Worm (Caenorhabditis elegans) whole organism, young adult: Measurements from ENCODE around the gene Y54E2A.9.

Experiments used
- B0261.1 ChIP-seq: sonication (generic microtip); optimal IDR thresholded peaks from 2 replicates; lab custom pipeline; 2016; ENCODE audit warnings: mild to moderate bottlenecking, missing genetic modification characterization, moderate library complexity, missing compliant biosample characterization
- C17E4.6 ChIP-seq: fragments of 200-800 bp; sonication (Bioruptor generic); IDR thresholded peaks from 2 replicates; pipeline ENCODE4 v1.3.6; 2022; ENCODE audit warnings: missing genetic modification reagents, missing genetic modification characterization, missing compliant biosample characterization
- F10E7.11 ChIP-seq: sonication (generic microtip); optimal IDR thresholded peaks from 2 replicates; lab custom pipeline; 2017; ENCODE audit warnings: mild to moderate bottlenecking, missing genetic modification characterization, moderate library complexity, missing compliant biosample characterization
- F33H1.4 ChIP-seq: fragments of 200-800 bp; sonication (Bioruptor generic); IDR thresholded peaks from 2 replicates; pipeline ENCODE4 v1.3.6; 2022; ENCODE audit warnings: missing genetic modification reagents, missing genetic modification characterization, missing compliant biosample characterization
- F37B4.10 ChIP-seq: fragments of 200-800 bp; sonication (Bioruptor generic); IDR thresholded peaks from 2 replicates; pipeline ENCODE4 v1.3.6; 2022; ENCODE audit warnings: missing genetic modification characterization, missing compliant biosample characterization
- F55B11.4 ChIP-seq: sonication (generic microtip); optimal IDR thresholded peaks from 2 replicates; lab custom pipeline; 2016; ENCODE audit warnings: missing compliant biosample characterization, missing genetic modification characterization, borderline replicate concordance; ENCODE audit not compliant: insufficient read depth
- K12H6.12 ChIP-seq: fragments of 200-800 bp; sonication (Bioruptor generic); optimal IDR thresholded peaks from 2 replicates; lab custom pipeline; 2018; ENCODE audit warnings: mild to moderate bottlenecking, missing genetic modification characterization, missing compliant biosample characterization
- T07F8.4 ChIP-seq: sonication (generic microtip); optimal IDR thresholded peaks from 2 replicates; lab custom pipeline; 2016; ENCODE audit warnings: mild to moderate bottlenecking, missing genetic modification characterization, moderate library complexity, missing compliant biosample characterization
- Y53F4B.3 ChIP-seq: fragments of 200-800 bp; sonication (Bioruptor generic); IDR thresholded peaks from 2 replicates; pipeline ENCODE4 v1.3.6; 2022; ENCODE audit warnings: missing genetic modification reagents, missing genetic modification characterization, missing compliant biosample characterization
- Y67H2A.10 ChIP-seq: fragments of 200-800 bp; sonication (Bioruptor generic); conservative IDR thresholded peaks from 2 replicates; pipeline ENCODE4 v1.3.6; 2022; ENCODE audit warnings: missing genetic modification reagents, missing genetic modification characterization, missing compliant biosample characterization
- Y95B8A.8 ChIP-seq: fragments of 200-800 bp; sonication (Bioruptor generic); IDR thresholded peaks from 2 replicates; pipeline ENCODE4 v1.3.6; 2022; ENCODE audit warnings: missing genetic modification reagents, missing genetic modification characterization, missing compliant biosample characterization
- aptf-3 ChIP-seq: fragments of 200-800 bp; sonication (Bioruptor generic); IDR thresholded peaks from 2 replicates; pipeline ENCODE4 v1.3.6; 2022; ENCODE audit warnings: missing genetic modification characterization, missing compliant biosample characterization
- athp-1 ChIP-seq: sonication (generic microtip); optimal IDR thresholded peaks from 2 replicates; lab custom pipeline; 2017; ENCODE audit warnings: mild to moderate bottlenecking, missing genetic modification characterization, missing compliant biosample characterization
- attf-3 ChIP-seq: fragments of 200-800 bp; sonication (Bioruptor generic); conservative IDR thresholded peaks from 2 replicates; pipeline ENCODE4 v1.3.6; 2022; ENCODE audit warnings: missing genetic modification reagents, missing genetic modification characterization, missing compliant biosample characterization
- attf-5 ChIP-seq: fragments of 200-800 bp; sonication (Bioruptor generic); optimal IDR thresholded peaks from 2 replicates; lab custom pipeline; 2018; ENCODE audit warnings: mild to moderate bottlenecking, missing genetic modification characterization, missing compliant biosample characterization
- bed-1 ChIP-seq: fragments of 200-800 bp; sonication (Bioruptor generic); IDR thresholded peaks from 2 replicates; pipeline ENCODE4 v1.3.6; 2022; ENCODE audit warnings: missing genetic modification reagents, missing genetic modification characterization, missing compliant biosample characterization
- ceh-100 ChIP-seq: fragments of 200-800 bp; sonication (Bioruptor generic); IDR thresholded peaks from 2 replicates; pipeline ENCODE4 v1.3.6; 2022; ENCODE audit warnings: missing genetic modification reagents, missing genetic modification characterization, missing compliant biosample characterization
- ceh-79 ChIP-seq: sonication (generic microtip); optimal IDR thresholded peaks from 2 replicates; lab custom pipeline; 2017; ENCODE audit warnings: mild to moderate bottlenecking, missing genetic modification characterization, missing compliant biosample characterization
- ceh-91 ChIP-seq: fragments of 200-800 bp; sonication (Bioruptor generic); IDR thresholded peaks from 2 replicates; pipeline ENCODE4 v1.3.6; 2022; ENCODE audit warnings: missing genetic modification reagents, missing genetic modification characterization, missing compliant biosample characterization
- dpl-1 ChIP-seq: fragments of 150-350 bp; optimal IDR thresholded peaks from 2 replicates; lab custom pipeline; 2014; ENCODE audit warnings: missing biosample characterization, missing genetic modification reagents, missing genetic modification characterization
- efl-1 ChIP-seq: fragments of 150-350 bp; optimal IDR thresholded peaks from 2 replicates; lab custom pipeline; 2014; ENCODE audit warnings: missing biosample characterization, missing genetic modification reagents, missing genetic modification characterization
- egl-18 ChIP-seq: fragments of 200-800 bp; sonication (Bioruptor generic); IDR thresholded peaks from 2 replicates; pipeline ENCODE4 v1.3.6; 2022; ENCODE audit warnings: missing genetic modification reagents, missing genetic modification characterization, missing compliant biosample characterization
- egrh-3 ChIP-seq: fragments of 200-800 bp; sonication (Bioruptor generic); IDR thresholded peaks from 2 replicates; pipeline ENCODE4 v1.3.6; 2022; ENCODE audit warnings: missing genetic modification reagents, missing genetic modification characterization, missing compliant biosample characterization
- gei-17 ChIP-seq: fragments of 200-800 bp; sonication (Bioruptor generic); optimal IDR thresholded peaks from 2 replicates; lab custom pipeline; 2018; ENCODE audit warnings: mild to moderate bottlenecking, missing genetic modification characterization, missing compliant biosample characterization
- hlh-12 ChIP-seq: sonication (generic microtip); optimal IDR thresholded peaks from 2 replicates; lab custom pipeline; 2016; ENCODE audit warnings: missing genetic modification characterization, missing compliant biosample characterization
- lag-1 ChIP-seq: fragments of 200-800 bp; sonication (Bioruptor generic); IDR thresholded peaks from 2 replicates; pipeline ENCODE4 v1.3.6; 2022; ENCODE audit warnings: missing genetic modification reagents, missing genetic modification characterization, missing compliant biosample characterization
- let-607 ChIP-seq, 2 experiments: fragments of 200-800 bp in 1 of 2; sonication (Bioruptor generic) in 1 of 2; sonication (generic microtip) in 1 of 2; optimal IDR thresholded peaks; 2 replicates each; lab custom pipeline; 2016 to 2018; ENCODE audit warnings: mild to moderate bottlenecking in 2 of 2, missing compliant biosample characterization in 2 of 2, missing genetic modification characterization in 2 of 2, moderate library complexity in 2 of 2, missing genotype in 1 of 2
- lin-35 ChIP-seq, 3 experiments: fragments of 150-350 bp in 2 of 3; sonication (generic microtip) in 1 of 3; optimal IDR thresholded peaks; 2 replicates each; lab custom pipeline; 2014 to 2018; ENCODE audit warnings: missing biosample characterization in 3 of 3, missing genetic modification characterization in 3 of 3, missing genetic modification reagents in 3 of 3
- lin-54 ChIP-seq: fragments of 200-800 bp; sonication (Bioruptor generic); optimal IDR thresholded peaks from 2 replicates; lab custom pipeline; 2018; ENCODE audit warnings: mild to moderate bottlenecking, missing genetic modification characterization, missing compliant biosample characterization
- nhr-179 ChIP-seq: sonication (generic microtip); optimal IDR thresholded peaks from 2 replicates; lab custom pipeline; 2016; ENCODE audit warnings: mild to moderate bottlenecking, missing genetic modification characterization, missing compliant biosample characterization
- nhr-80 ChIP-seq: sonication (generic microtip); optimal IDR thresholded peaks from 2 replicates; lab custom pipeline; 2016; ENCODE audit warnings: missing genetic modification characterization, missing compliant biosample characterization
- pbrm-1 ChIP-seq: fragments of 200-800 bp; sonication (Bioruptor generic); IDR thresholded peaks from 2 replicates; pipeline ENCODE4 v1.3.6; 2022; ENCODE audit warnings: missing genetic modification reagents, missing genetic modification characterization, missing compliant biosample characterization
- rcor-1 ChIP-seq: fragments of 200-800 bp; sonication (Bioruptor generic); IDR thresholded peaks from 2 replicates; pipeline ENCODE4 v1.3.6; 2022; ENCODE audit warnings: missing genetic modification reagents, missing genetic modification characterization, missing compliant biosample characterization
- snpc-1.1 ChIP-seq: sonication (generic microtip); optimal IDR thresholded peaks from 2 replicates; lab custom pipeline; 2017; ENCODE audit warnings: missing genetic modification characterization, mild to moderate bottlenecking, missing compliant biosample characterization, antibody characterized with exemption, moderate library complexity, missing genotype, missing genetic modification reagents; ENCODE audit not compliant: insufficient read depth
- snpc-1.3 ChIP-seq: sonication (generic microtip); optimal IDR thresholded peaks from 2 replicates; lab custom pipeline; 2017; ENCODE audit warnings: missing genetic modification characterization, mild to moderate bottlenecking, missing compliant biosample characterization, antibody characterized with exemption, moderate library complexity, missing genotype, missing genetic modification reagents; ENCODE audit not compliant: insufficient read depth
- snpc-3.4 ChIP-seq: sonication (generic microtip); optimal IDR thresholded peaks from 2 replicates; lab custom pipeline; 2017; ENCODE audit warnings: missing genetic modification characterization, mild to moderate bottlenecking, missing compliant biosample characterization, antibody characterized with exemption, moderate library complexity, missing genotype, missing genetic modification reagents
- somi-1 ChIP-seq: fragments of 200-800 bp; sonication (Bioruptor generic); optimal IDR thresholded peaks from 2 replicates; lab custom pipeline; 2018; ENCODE audit warnings: mild to moderate bottlenecking, missing genetic modification characterization, missing compliant biosample characterization
- sptf-2 ChIP-seq: fragments of 200-800 bp; sonication (Bioruptor generic); optimal IDR thresholded peaks from 2 replicates; lab custom pipeline; 2018; ENCODE audit warnings: mild to moderate bottlenecking, missing genetic modification characterization, missing compliant biosample characterization
- tbp1 ChIP-seq: fragments of 200-800 bp; sonication (Bioruptor generic); optimal IDR thresholded peaks from 2 replicates; lab custom pipeline; 2018; ENCODE audit warnings: mild to moderate bottlenecking, missing genetic modification characterization, missing compliant biosample characterization
- unc-130 ChIP-seq: sonication (generic microtip); optimal IDR thresholded peaks from 2 replicates; lab custom pipeline; 2016; ENCODE audit warnings: missing genetic modification reagents, missing genetic modification characterization, missing compliant biosample characterization
- xnd-1 ChIP-seq: sonication (generic microtip); optimal IDR thresholded peaks from 2 replicates; lab custom pipeline; 2016; ENCODE audit warnings: missing genotype, missing genetic modification reagents, missing genetic modification characterization, missing compliant biosample characterization
- zfh-2 ChIP-seq: fragments of 200-800 bp; sonication (Bioruptor generic); conservative IDR thresholded peaks from 2 replicates; pipeline ENCODE4 v1.3.6; 2022; ENCODE audit warnings: missing genetic modification reagents, missing genetic modification characterization, missing compliant biosample characterization
- ztf-28 ChIP-seq: fragments of 200-800 bp; sonication (Bioruptor generic); IDR thresholded peaks from 2 replicates; pipeline ENCODE4 v1.3.6; 2022; ENCODE audit warnings: missing genetic modification reagents, missing genetic modification characterization, missing compliant biosample characterization
- ztf-6 ChIP-seq: fragments of 200-800 bp; sonication (Bioruptor generic); IDR thresholded peaks from 2 replicates; pipeline ENCODE4 v1.3.6; 2022; ENCODE audit warnings: missing genetic modification reagents, missing genetic modification characterization, missing compliant biosample characterization

The Y54E2A.9 gene

ce11 chrII:14785906-14786305 lies at the start of gene Y54E2A.9:
TSS of gene Y54E2A.9 (minus strand) at chrII:14786006.
- TF ChIP-seq T07F8.4 (tag; lab: Kevin White, UChicago) (no peak), F37B4.10 (GFP tag; lab: Robert Waterston, UW) (no peak), nhr-179 (no peak), xnd-1 (no peak), ztf-6 (GFP tag; lab: Robert Waterston, UW) (no peak), unc-130 (no peak), snpc-1.3 (no peak), efl-1 (GFP tag; lab: Kevin White, UChicago) (no peak), lag-1 (GFP tag; lab: Robert Waterston, UW) (no peak), tbp1 (no peak), Y95B8A.8 (GFP tag; lab: Robert Waterston, UW) (no peak), K12H6.12 (no peak), let-607 (tag; optimal IDR thresholded peaks at IDR 0.05; lab: Kevin White, UChicago) (no peak), Y67H2A.10 (GFP tag; lab: Robert Waterston, UW) (no peak), F33H1.4 (GFP tag; lab: Robert Waterston, UW) (no peak), lin-35 (GFP tag; optimal IDR thresholded peaks at IDR 0.05; lab: Kevin White, UChicago) (no peak)

DNA sequence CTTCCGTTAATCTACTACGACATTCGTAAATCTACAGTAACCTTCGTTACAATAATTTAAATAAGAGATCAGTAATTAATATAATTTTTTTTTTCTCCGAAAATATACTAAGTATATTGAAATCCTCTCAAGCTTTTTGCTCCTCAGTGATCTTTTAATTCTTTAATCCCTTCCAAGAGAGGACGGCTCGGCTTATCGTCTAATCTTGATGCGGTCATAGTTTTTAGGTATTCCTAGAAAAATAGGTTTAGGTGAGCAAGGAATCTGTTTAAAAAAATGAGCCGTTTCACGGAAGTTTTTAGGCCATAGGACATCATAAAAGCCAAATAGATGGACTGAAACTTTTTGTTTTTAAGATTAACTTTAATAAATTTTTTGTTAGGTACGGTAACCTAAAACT lies 46.2 kb upstream of the Y54E2A.9 start:
- TF ChIP-seq ztf-28 (GFP tag; lab: Robert Waterston, UW) (no peak), nhr-80 (no peak), pbrm-1 (no peak), K12H6.12 (no peak), tbp1 (no peak), aptf-3 (GFP tag; lab: Robert Waterston, UW) (no peak), ceh-100 (GFP tag; lab: Robert Waterston, UW) (no peak), gei-17 (no peak), attf-3 (GFP tag; lab: Robert Waterston, UW) (no peak), B0261.1 (tag; lab: Kevin White, UChicago) (no peak), C17E4.6 (GFP tag; lab: Robert Waterston, UW) (no peak), rcor-1 (GFP tag; lab: Robert Waterston, UW) (no peak), bed-1 (GFP tag; lab: Robert Waterston, UW) (no peak), lag-1 (GFP tag; lab: Robert Waterston, UW) (no peak)

DNA sequence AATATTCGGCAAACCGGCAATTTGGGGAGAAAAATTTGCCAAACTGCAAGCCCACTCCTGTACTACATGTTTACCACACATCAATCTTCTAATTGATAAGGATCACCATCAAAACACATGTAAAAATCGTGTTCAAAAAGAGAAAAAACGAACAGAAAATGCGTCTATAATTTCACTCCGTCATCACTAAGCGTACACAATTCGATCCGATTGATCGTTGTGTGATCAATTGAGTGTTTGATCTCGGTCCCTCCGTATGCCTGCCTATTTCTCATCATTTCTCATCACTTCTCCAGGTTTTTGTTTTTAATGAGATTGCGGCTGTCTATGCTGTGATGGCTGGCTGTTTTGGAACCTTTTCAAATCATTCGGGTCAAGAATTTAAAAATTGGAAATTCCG lies 39.6 kb upstream of the Y54E2A.9 start:
- no peak for TF ChIP-seq dpl-1 (GFP tag; lab: Kevin White, UChicago)
- TF ChIP-seq hlh-12 (tag; lab: Kevin White, UChicago), result no peak

DNA sequence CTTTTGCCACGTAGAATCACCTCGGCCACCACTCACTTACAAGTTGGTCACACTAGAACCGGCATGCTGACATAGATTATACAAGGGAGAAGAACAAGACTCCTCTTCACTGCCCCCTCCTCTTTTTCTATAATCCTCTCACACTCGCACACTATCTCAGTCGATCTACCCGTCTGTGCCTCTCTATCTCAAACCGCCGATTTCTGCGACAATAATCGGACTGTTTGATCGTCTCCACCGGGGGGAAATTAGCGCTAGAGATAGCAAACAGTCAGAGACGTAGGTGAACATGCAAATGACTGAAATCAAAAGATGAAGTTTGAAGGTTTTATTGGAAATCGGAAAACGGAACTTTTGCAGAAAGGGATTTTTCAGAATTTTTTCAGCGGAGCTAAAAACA lies 36.6 kb upstream of the Y54E2A.9 start:
- TF ChIP-seq egrh-3 (no peak), aptf-3 (GFP tag; lab: Robert Waterston, UW) (no peak), egl-18 (GFP tag; lab: Robert Waterston, UW) (no peak), athp-1 (no peak), F10E7.11 (tag; lab: Kevin White, UChicago) (no peak), lin-54 (no peak), dpl-1 (GFP tag; lab: Kevin White, UChicago) (no peak), ceh-79 (tag; lab: Kevin White, UChicago) (no peak), efl-1 (GFP tag; lab: Kevin White, UChicago) (no peak), sptf-2 (GFP tag; lab: Kevin White, UChicago) (no peak), Y53F4B.3 (GFP tag; lab: Robert Waterston, UW) (no peak), bed-1 (GFP tag; lab: Robert Waterston, UW) (no peak), F55B11.4 (tag; lab: Kevin White, UChicago) (no peak), zfh-2 (GFP tag; lab: Robert Waterston, UW) (0 out of 2 replicates have a peak, but pooled peaks have one; percentile 30), snpc-3.4 (no peak), somi-1 (GFP tag; lab: Kevin White, UChicago) (no peak), ceh-91 (no peak), attf-5 (GFP tag; lab: Kevin White, UChicago) (peak; percentile 57), snpc-1.1 (tag; lab: Kevin White, UChicago) (no peak), C17E4.6 (GFP tag; lab: Robert Waterston, UW) (no peak), Y95B8A.8 (GFP tag; lab: Robert Waterston, UW) (no peak)
